Worm (Caenorhabditis elegans): ENCODE results near the gene sdz-4.
"Not testable (repeated sequence)": the region's sequence is repeated elsewhere in the genome, so short reads cannot be mapped to it uniquely, and the experiment has no call there.

DNA sequence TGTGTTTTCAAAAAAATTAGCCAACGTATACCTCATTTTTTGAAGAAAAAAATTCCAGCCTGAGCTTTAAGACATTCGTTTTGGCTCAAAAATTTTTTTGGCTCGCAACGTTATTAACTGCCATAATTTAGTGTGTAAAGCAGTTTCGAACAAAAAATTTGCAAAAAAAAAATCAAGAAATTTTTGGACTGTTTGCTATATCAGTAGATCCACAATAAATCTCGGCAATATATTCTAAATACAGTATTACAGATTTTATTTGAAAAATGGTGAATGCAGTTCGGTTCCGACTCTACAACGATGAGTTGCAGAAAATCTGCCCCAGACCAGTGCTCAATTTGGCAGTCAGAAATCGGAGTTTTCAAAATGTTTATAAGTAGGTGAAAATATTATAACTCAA, 9.4 kb downstream of the sdz-4 start, which contains the start of gene C32B5.6:
- TF ChIP-seq cog-1 (tag; optimal IDR thresholded peaks at IDR 0.05); ztf-29 (GFP tag; IDR thresholded peaks at IDR 0.05); T22C8.4 (GFP tag; IDR thresholded peaks at IDR 0.05); med-1 (GFP tag; optimal IDR thresholded peaks at IDR 0.05; ENCODE audit: insufficient read depth); ztf-23 (GFP tag; IDR thresholded peaks at IDR 0.05); tab-1 (GFP tag; IDR thresholded peaks at IDR 0.05); flt-1 (GFP tag; IDR thresholded peaks at IDR 0.05): not testable (repeated sequence)
